Worm (Caenorhabditis elegans) whole organism, L2 larva: ENCODE measurements around the gene sri-27.
"Not testable (repeated sequence)": the region's sequence is repeated elsewhere in the genome, so short reads cannot be mapped to it uniquely, and the experiment has no call there.

ENCODE experiments used
- F13H6.1 ChIP-seq: sonication (generic microtip); optimal IDR thresholded peaks from 2 replicates; lab custom pipeline; 2016; ENCODE audit warnings: missing genetic modification characterization, missing compliant biosample characterization
- Y55F3AM.14 ChIP-seq: fragments of 200-800 bp; sonication (Bioruptor generic); optimal IDR thresholded peaks from 2 replicates; lab custom pipeline; 2018; ENCODE audit warnings: mild to moderate bottlenecking, missing genetic modification characterization, missing compliant biosample characterization
- aly-2 ChIP-seq: fragments of 150-350 bp; optimal IDR thresholded peaks from 2 replicates; lab custom pipeline; 2014; ENCODE audit warnings: missing biosample characterization, missing genetic modification characterization
- blmp-1 ChIP-seq: sonication (generic microtip); optimal IDR thresholded peaks from 2 replicates; lab custom pipeline; 2017; ENCODE audit warnings: missing genetic modification characterization, mild to moderate bottlenecking, missing compliant biosample characterization, antibody characterized with exemption, moderate library complexity; ENCODE audit not compliant: insufficient read depth
- ceh-82 ChIP-seq: fragments of 150-350 bp; optimal IDR thresholded peaks from 2 replicates; lab custom pipeline; 2014; ENCODE audit warnings: missing biosample characterization, missing genetic modification characterization
- egl-27 ChIP-seq: sonication (generic microtip); optimal IDR thresholded peaks from 3 replicates; lab custom pipeline; 2017; ENCODE audit warnings: missing biosample characterization, missing genetic modification reagents, missing genetic modification characterization
- elt-3 ChIP-seq: sonication (generic microtip); optimal IDR thresholded peaks from 2 replicates; lab custom pipeline; 2017; ENCODE audit warnings: missing biosample characterization, missing genetic modification characterization
- fos-1 ChIP-seq: fragments of 150-350 bp; optimal IDR thresholded peaks from 2 replicates; lab custom pipeline; 2014; ENCODE audit warnings: missing biosample characterization, missing genetic modification characterization
- gmeb-1 ChIP-seq: fragments of 150-350 bp; optimal IDR thresholded peaks from 2 replicates; lab custom pipeline; 2014; ENCODE audit warnings: missing biosample characterization, missing genetic modification characterization
- lin-13 ChIP-seq: fragments of 150-350 bp; optimal IDR thresholded peaks from 2 replicates; lab custom pipeline; 2014; ENCODE audit warnings: missing biosample characterization, missing genetic modification reagents, missing genetic modification characterization
- lin-39 ChIP-seq: fragments of 150-350 bp; optimal IDR thresholded peaks from 2 replicates; lab custom pipeline; 2014; ENCODE audit warnings: missing biosample characterization, missing genetic modification reagents, missing genetic modification characterization
- lsy-2 ChIP-seq, 2 experiments: fragments of 150-350 bp in 1 of 2; sonication (generic microtip) in 1 of 2; optimal IDR thresholded peaks; 2 replicates each; lab custom pipeline; 2014 to 2017; ENCODE audit warnings: missing biosample characterization in 2 of 2, missing genetic modification characterization in 2 of 2
- mbf-1 ChIP-seq: sonication (generic microtip); optimal IDR thresholded peaks from 2 replicates; lab custom pipeline; 2017; ENCODE audit warnings: missing biosample characterization, missing genetic modification characterization
- mdl-1 ChIP-seq, 2 experiments: fragments of 150-350 bp in 1 of 2; sonication (generic microtip) in 1 of 2; optimal IDR thresholded peaks; 2 replicates each; lab custom pipeline; 2017; ENCODE audit warnings: missing biosample characterization in 2 of 2, missing genetic modification characterization in 2 of 2
- nhr-11 ChIP-seq: fragments of 150-350 bp; optimal IDR thresholded peaks from 2 replicates; lab custom pipeline; 2014; ENCODE audit warnings: missing biosample characterization, missing genetic modification characterization
- nhr-12 ChIP-seq: fragments of 150-350 bp; optimal IDR thresholded peaks from 2 replicates; lab custom pipeline; 2014; ENCODE audit warnings: missing biosample characterization, missing genetic modification characterization
- nhr-129 ChIP-seq: fragments of 150-350 bp; optimal IDR thresholded peaks from 2 replicates; lab custom pipeline; 2014; ENCODE audit warnings: missing biosample characterization, missing genetic modification characterization
- nhr-23 ChIP-seq: fragments of 150-350 bp; optimal IDR thresholded peaks from 2 replicates; lab custom pipeline; 2014; ENCODE audit warnings: missing biosample characterization, missing genetic modification reagents, missing genetic modification characterization
- nhr-237 ChIP-seq: fragments of 150-350 bp; optimal IDR thresholded peaks from 2 replicates; lab custom pipeline; 2014; ENCODE audit warnings: missing biosample characterization, missing genetic modification characterization
- nhr-25 ChIP-seq: fragments of 150-350 bp; sonication (generic microtip); optimal IDR thresholded peaks from 3 replicates; lab custom pipeline; 2014; ENCODE audit warnings: missing biosample characterization, missing genetic modification characterization
- peb-1 ChIP-seq: fragments of 150-350 bp; optimal IDR thresholded peaks from 2 replicates; lab custom pipeline; 2014; ENCODE audit warnings: missing biosample characterization, missing genetic modification characterization
- sma-9 ChIP-seq, 2 experiments: fragments of 150-350 bp in 1 of 2; sonication (generic microtip) in 1 of 2; optimal IDR thresholded peaks; 2 replicates each; lab custom pipeline; 2014 to 2016; ENCODE audit warnings: missing genetic modification characterization in 2 of 2, mild to moderate bottlenecking in 1 of 2, missing biosample characterization in 1 of 2, missing compliant biosample characterization in 1 of 2, missing genetic modification reagents in 1 of 2, moderate library complexity in 1 of 2
- snpc-4 ChIP-seq: fragments of 150-350 bp; optimal IDR thresholded peaks from 2 replicates; lab custom pipeline; 2014; ENCODE audit warnings: missing biosample characterization, missing genetic modification characterization
- unc-39 ChIP-seq: fragments of 150-350 bp; optimal IDR thresholded peaks from 2 replicates; lab custom pipeline; 2014; ENCODE audit warnings: missing biosample characterization, missing genetic modification characterization
- zag-1 ChIP-seq: fragments of 150-350 bp; optimal IDR thresholded peaks from 2 replicates; lab custom pipeline; 2014; ENCODE audit warnings: missing biosample characterization, missing genetic modification characterization
- ztf-11 ChIP-seq: sonication (generic microtip); optimal IDR thresholded peaks from 2 replicates; lab custom pipeline; 2017; ENCODE audit warnings: missing biosample characterization, missing genetic modification characterization

The sri-27 gene

DNA sequence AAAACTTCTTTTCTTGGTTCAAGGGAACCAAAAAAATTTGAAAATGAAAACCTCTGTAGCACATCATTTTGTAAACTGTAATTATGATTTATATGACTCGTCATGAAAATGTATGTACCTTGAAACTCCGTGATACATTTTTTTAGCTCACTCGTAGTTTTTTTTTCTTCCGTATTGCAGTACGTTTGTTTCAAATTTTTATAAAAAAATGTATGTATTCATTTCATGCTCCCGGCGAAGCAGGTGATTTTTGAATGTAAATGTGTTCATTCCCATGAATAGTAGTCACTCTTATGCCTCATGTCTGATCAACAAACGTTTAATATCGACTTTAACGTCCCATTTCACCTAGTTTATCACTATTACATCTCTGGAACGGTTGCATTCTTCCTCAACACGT lies at the start of gene sri-27:
Gene sri-27 (plus strand): TSS at position 301 of the 400 bp plus-strand sequence.
- TF ChIP-seq elt-3: no peak
- no peak for TF ChIP-seq ceh-82 (tag; lab: Kevin White, UChicago)
- TF ChIP-seq nhr-129 (tag; lab: Kevin White, UChicago): no peak
- TF ChIP-seq sma-9 (GFP tag; optimal IDR thresholded peaks at IDR 0.05; lab: Kevin White, UChicago): no peak
- no peak for TF ChIP-seq sma-9 (tag; optimal IDR thresholded peaks at IDR 0.05; lab: Kevin White, UChicago)
- no peak for TF ChIP-seq nhr-12 (tag; lab: Kevin White, UChicago)

DNA sequence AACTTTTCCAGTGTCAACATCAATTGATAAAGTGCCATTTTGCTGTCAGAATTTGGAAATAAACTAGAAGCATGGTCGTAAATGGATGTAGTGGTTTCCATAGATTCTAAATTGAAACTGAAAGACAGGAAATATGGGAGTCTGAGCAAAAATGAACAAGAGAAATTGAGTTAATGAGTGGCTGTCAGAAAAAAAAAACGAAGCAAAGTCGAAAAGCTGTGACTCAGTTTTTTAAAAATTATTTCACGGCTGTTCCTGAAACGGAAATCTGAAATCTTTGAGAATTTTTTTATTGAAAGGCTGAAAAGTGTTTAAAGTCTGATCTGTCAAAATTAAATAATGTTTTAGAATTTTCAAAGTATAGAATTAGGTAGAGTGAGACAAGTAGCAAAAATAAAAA lies 47.2 kb upstream of the sri-27 start, which contains the start of gene srw-98:
Gene srw-98 (minus strand): TSS at position 101 of the 400 bp plus-strand sequence.
- TF ChIP-seq nhr-129 (tag; lab: Kevin White, UChicago) (no peak), Y55F3AM.14 (no peak), mbf-1 (tag; lab: Kevin White, UChicago) (no peak), fos-1 (tag; lab: Kevin White, UChicago) (no peak), snpc-4 (no peak)

DNA sequence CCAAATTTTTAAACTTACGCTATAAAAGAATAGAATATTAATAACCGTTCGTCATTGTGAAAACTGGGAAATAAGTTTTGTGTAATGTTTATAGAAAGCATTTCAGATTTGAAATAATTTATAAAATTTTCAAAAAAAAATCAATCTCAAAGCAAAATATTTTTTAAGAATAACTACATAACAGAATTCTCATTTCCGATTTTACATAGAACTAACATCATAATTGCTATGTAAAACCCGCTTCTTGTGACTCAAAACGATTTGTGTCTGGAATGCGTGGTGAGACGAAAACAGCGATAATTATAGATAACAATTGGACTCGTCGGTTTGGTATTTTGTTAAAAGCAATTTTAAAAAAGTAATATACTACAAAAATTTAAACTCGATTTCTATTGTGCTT lies 44.7 kb upstream of the sri-27 start, which contains the start of gene srw-91:
Gene srw-91 (minus strand): TSS at position 101 of the 400 bp plus-strand sequence.
- TF ChIP-seq nhr-12 (tag; lab: Kevin White, UChicago) (no peak), aly-2 (tag; lab: Kevin White, UChicago) (no peak), nhr-23 (tag; lab: Kevin White, UChicago) (no peak), nhr-11 (tag; lab: Kevin White, UChicago) (no peak), ztf-11 (tag; lab: Kevin White, UChicago) (no peak), lin-13 (GFP tag; lab: Kevin White, UChicago) (no peak), nhr-237 (no peak), nhr-129 (tag; lab: Kevin White, UChicago) (no peak), ceh-82 (tag; lab: Kevin White, UChicago) (no peak), egl-27 (tag; lab: Kevin White, UChicago) (no peak), F13H6.1 (tag; lab: Kevin White, UChicago) (no peak), unc-39 (tag; lab: Kevin White, UChicago) (no peak), mdl-1 (tag; optimal IDR thresholded peaks at IDR 0.05; lab: Kevin White, UChicago) (no peak)

DNA sequence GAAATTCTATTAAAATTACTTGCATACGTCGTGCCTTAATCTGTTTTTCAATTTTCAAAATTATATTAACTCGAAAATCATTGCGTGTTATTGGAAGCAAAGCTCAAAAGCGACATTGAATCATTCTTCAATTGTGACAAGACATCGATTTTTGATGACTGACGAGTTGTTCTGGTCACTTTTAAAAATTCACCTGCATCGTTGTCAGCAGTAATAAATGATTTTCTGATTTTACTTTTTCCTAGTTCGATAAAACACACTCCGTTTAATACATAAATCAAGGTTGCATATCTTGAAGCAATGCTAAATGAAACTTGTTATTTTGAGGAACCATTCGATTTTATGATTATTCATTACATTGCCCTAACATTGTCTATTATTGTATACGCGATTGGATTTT lies 43.2 kb upstream of the sri-27 start, which contains the start of gene srh-3:
Gene srh-3 (plus strand): TSS at position 301 of the 400 bp plus-strand sequence.
- TF ChIP-seq gmeb-1 (tag; lab: Kevin White, UChicago): no peak
- no peak for TF ChIP-seq blmp-1 (tag; lab: Kevin White, UChicago)

DNA sequence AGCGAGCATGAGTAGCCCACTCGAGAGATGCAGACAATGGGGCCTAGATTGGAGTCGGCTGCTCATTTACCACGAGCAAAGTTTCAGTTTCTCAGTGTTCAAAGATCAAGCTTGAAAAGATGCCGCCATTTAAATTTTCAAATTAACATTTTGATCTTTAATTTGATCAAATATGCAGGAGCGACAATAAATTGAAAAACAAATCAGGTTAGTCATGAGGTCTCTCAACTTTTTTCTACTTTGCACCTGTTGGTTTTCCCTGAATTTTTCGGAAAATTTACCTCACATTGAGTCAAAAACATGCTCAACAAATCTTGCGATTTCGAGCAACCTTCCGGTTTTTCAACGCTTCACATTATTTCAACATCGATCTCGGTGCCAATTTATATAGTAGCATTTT lies 40.1 kb upstream of the sri-27 start, which contains the start of gene srh-5:
Gene srh-5 (plus strand): TSS at position 301 of the 400 bp plus-strand sequence.
- no peak for TF ChIP-seq zag-1 (tag; lab: Kevin White, UChicago)
- no peak for TF ChIP-seq sma-9 (GFP tag; optimal IDR thresholded peaks at IDR 0.05; lab: Kevin White, UChicago)
- no peak for TF ChIP-seq sma-9 (tag; optimal IDR thresholded peaks at IDR 0.05; lab: Kevin White, UChicago)
- TF ChIP-seq lsy-2 (tag; optimal IDR thresholded peaks at IDR 0.05; lab: Kevin White, UChicago): no peak
- no peak for TF ChIP-seq blmp-1 (tag; lab: Kevin White, UChicago)
- no peak for TF ChIP-seq nhr-12 (tag; lab: Kevin White, UChicago)
- no peak for TF ChIP-seq fos-1 (tag; lab: Kevin White, UChicago)
- TF ChIP-seq Y55F3AM.14: no peak

DNA sequence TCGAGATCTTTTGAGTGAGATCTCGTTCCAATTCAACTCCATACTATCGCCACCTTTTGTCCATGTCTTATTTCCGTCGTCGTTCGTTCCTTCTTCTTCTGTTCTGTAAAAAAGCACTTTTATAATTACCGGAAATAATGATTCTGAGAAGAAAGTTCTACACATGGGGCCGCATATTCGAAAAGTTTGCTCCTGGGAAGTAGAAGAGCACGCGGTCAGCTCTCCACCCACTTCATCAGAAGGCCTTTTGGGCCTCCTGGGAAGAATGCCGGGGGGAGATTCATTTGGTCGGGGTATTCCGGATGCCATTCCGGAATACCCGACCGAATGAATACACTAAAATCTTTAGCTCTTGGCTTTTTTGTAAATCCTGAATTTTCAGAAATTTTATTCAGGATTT lies 33.0 kb upstream of the sri-27 start, which contains the start of gene Y46H3C.5:
Gene Y46H3C.5 (minus strand): TSS at position 2 of the 400 bp plus-strand sequence.
- TF ChIP-seq nhr-25, lin-39, nhr-12 (tag; lab: Kevin White, UChicago): not testable (repeated sequence)

DNA sequence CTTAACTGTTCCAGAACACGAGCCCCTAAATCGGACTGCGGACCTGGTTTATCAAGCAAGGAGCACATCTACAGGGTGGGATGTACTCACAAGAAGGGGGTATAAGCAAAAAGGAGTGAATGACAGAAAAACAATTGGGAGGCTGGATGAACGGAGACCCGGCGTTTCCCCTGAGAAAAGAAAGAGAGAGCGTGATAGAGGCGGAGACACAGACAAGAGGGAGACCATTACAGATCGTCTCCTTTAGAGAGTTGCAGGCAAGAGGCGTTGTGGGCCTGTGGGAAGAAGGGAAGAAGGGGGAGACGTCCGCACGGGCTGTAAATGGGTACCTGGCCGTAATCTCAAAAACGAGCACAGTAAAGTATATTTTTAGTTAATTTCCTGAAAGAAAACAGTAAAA lies 31.6 kb upstream of the sri-27 start, which contains the start of gene Y46H3C.7:
Gene Y46H3C.7 (minus strand): TSS at position 147 of the 400 bp plus-strand sequence.
- not testable (repeated sequence) for TF ChIP-seq peb-1, unc-39, nhr-12 (tag; lab: Kevin White, UChicago)
